Fruit fly (Drosophila melanogaster) whole organism, embryonic: ENCODE measurements around the gene anchor.
A peak's percentile ranks its signal among the peaks of the same experiment; 100 is the strongest.

ENCODE experiments used
- Bdp1 ChIP-seq: fragments of 200-800 bp; sonication (Bioruptor generic); optimal IDR thresholded peaks from 3 replicates; lab custom pipeline; 2016; ENCODE audit warnings: missing biosample characterization, missing genetic modification characterization
- CG11093 ChIP-seq: fragments of 200-800 bp; sonication (Bioruptor generic); IDR thresholded peaks from 3 replicates; pipeline ENCODE4 v1.3.6; 2022; ENCODE audit warnings: missing biosample characterization, missing genetic modification characterization
- CG12071 ChIP-seq: fragments of 200-800 bp; sonication (Bioruptor generic); optimal IDR thresholded peaks from 3 replicates; lab custom pipeline; 2018; ENCODE audit warnings: missing biosample characterization, mild to moderate bottlenecking, missing genetic modification characterization
- CG13296 ChIP-seq: fragments of 200-800 bp; sonication (Bioruptor generic); optimal IDR thresholded peaks from 3 replicates; lab custom pipeline; 2018; ENCODE audit warnings: missing biosample characterization, mild to moderate bottlenecking, missing genetic modification characterization
- CG13424 ChIP-seq: fragments of 200-800 bp; sonication (Bioruptor generic); optimal IDR thresholded peaks from 2 replicates; lab custom pipeline; 2019; ENCODE audit warnings: missing biosample characterization, mild to moderate bottlenecking, missing genetic modification characterization, moderate library complexity
- CG14441 ChIP-seq: fragments of 200-800 bp; sonication (Bioruptor generic); IDR thresholded peaks from 2 replicates; pipeline ENCODE4 v1.3.6; 2022; ENCODE audit warnings: missing biosample characterization, missing genetic modification characterization
- CG17385 ChIP-seq: fragments of 200-800 bp; sonication (Bioruptor generic); optimal IDR thresholded peaks from 3 replicates; lab custom pipeline; 2018; ENCODE audit warnings: missing biosample characterization, mild to moderate bottlenecking, missing genetic modification characterization
- CG17802 ChIP-seq: fragments of 200-800 bp; sonication (Bioruptor generic); optimal IDR thresholded peaks from 2 replicates; lab custom pipeline; 2018; ENCODE audit warnings: missing biosample characterization, mild to moderate bottlenecking, missing genetic modification characterization, moderate library complexity
- CG1792 ChIP-seq: fragments of 200-800 bp; sonication (Bioruptor generic); optimal IDR thresholded peaks from 2 replicates; lab custom pipeline; 2016; ENCODE audit warnings: missing biosample characterization, missing genetic modification characterization
- CG2120 ChIP-seq: fragments of 200-800 bp; sonication (Bioruptor generic); optimal IDR thresholded peaks from 3 replicates; lab custom pipeline; 2016; ENCODE audit warnings: missing biosample characterization, missing genetic modification characterization
- CG2202 ChIP-seq: fragments of 200-800 bp; sonication (Bioruptor generic); optimal IDR thresholded peaks from 2 replicates; lab custom pipeline; 2018; ENCODE audit warnings: missing biosample characterization, mild to moderate bottlenecking, missing genetic modification characterization
- CG3163 ChIP-seq: fragments of 200-800 bp; sonication (Bioruptor generic); optimal IDR thresholded peaks from 3 replicates; lab custom pipeline; 2016; ENCODE audit warnings: missing biosample characterization, missing genetic modification characterization
- CG33213 ChIP-seq: fragments of 200-800 bp; sonication (Bioruptor generic); optimal IDR thresholded peaks from 3 replicates; lab custom pipeline; 2016; ENCODE audit warnings: missing biosample characterization, missing genetic modification characterization
- CG3407 ChIP-seq: fragments of 200-800 bp; sonication (Bioruptor generic); optimal IDR thresholded peaks from 2 replicates; lab custom pipeline; 2018; ENCODE audit warnings: missing biosample characterization, mild to moderate bottlenecking, missing genetic modification characterization
- CG9727 ChIP-seq: fragments of 200-800 bp; sonication (Bioruptor generic); optimal IDR thresholded peaks from 3 replicates; lab custom pipeline; 2017; ENCODE audit warnings: missing biosample characterization, mild to moderate bottlenecking, missing genetic modification characterization
- Camta ChIP-seq: fragments of 200-800 bp; sonication (Bioruptor generic); optimal IDR thresholded peaks from 2 replicates; lab custom pipeline; 2016; ENCODE audit warnings: missing biosample characterization, missing genetic modification characterization
- Dad ChIP-seq: fragments of 200-800 bp; sonication (Bioruptor generic); optimal IDR thresholded peaks from 3 replicates; lab custom pipeline; 2016; ENCODE audit warnings: missing biosample characterization, missing genetic modification characterization
- Dbx ChIP-seq: fragments of 200-800 bp; sonication (Bioruptor generic); IDR thresholded peaks from 3 replicates; pipeline ENCODE4 v1.3.6; 2022; ENCODE audit warnings: missing biosample characterization, missing genetic modification characterization
- Dip3 ChIP-seq: fragments of 200-800 bp; sonication (Bioruptor generic); optimal IDR thresholded peaks from 3 replicates; lab custom pipeline; 2016; ENCODE audit warnings: missing biosample characterization, missing genetic modification characterization
- HLH3B ChIP-seq: fragments of 200-800 bp; sonication (Bioruptor generic); IDR thresholded peaks from 2 replicates; pipeline ENCODE4 v1.3.6; 2022; ENCODE audit warnings: missing biosample characterization, missing genetic modification characterization
- HLHmδ ChIP-seq: fragments of 200-800 bp; sonication (Bioruptor generic); optimal IDR thresholded peaks from 2 replicates; lab custom pipeline; 2018; ENCODE audit warnings: missing biosample characterization, mild to moderate bottlenecking, missing genetic modification characterization, moderate library complexity
- Hmx ChIP-seq: fragments of 200-800 bp; sonication (Bioruptor generic); optimal IDR thresholded peaks from 2 replicates; lab custom pipeline; 2016; ENCODE audit warnings: missing biosample characterization, missing genetic modification characterization
- NC2α ChIP-seq: fragments of 200-800 bp; sonication (Bioruptor generic); optimal IDR thresholded peaks from 2 replicates; lab custom pipeline; 2016; ENCODE audit warnings: missing biosample characterization, missing genetic modification characterization
- Oaz ChIP-seq: fragments of 200-800 bp; sonication (Bioruptor generic); IDR thresholded peaks from 2 replicates; pipeline ENCODE4 v1.3.6; 2022; ENCODE audit warnings: missing biosample characterization, missing genetic modification characterization
- Rfx ChIP-seq: fragments of 200-800 bp; sonication (Bioruptor generic); IDR thresholded peaks from 2 replicates; pipeline ENCODE4 v1.3.6; 2022; ENCODE audit warnings: missing biosample characterization, missing genetic modification characterization
- Ssrp ChIP-seq: fragments of 200-800 bp; sonication (Bioruptor generic); optimal IDR thresholded peaks from 2 replicates; lab custom pipeline; 2018; ENCODE audit warnings: missing biosample characterization, mild to moderate bottlenecking, missing genetic modification characterization, moderate library complexity
- abd-A ChIP-seq: fragments of 200-800 bp; sonication (Bioruptor generic); optimal IDR thresholded peaks from 3 replicates; lab custom pipeline; 2019; ENCODE audit warnings: missing biosample characterization, mild to moderate bottlenecking, missing genetic modification characterization, moderate library complexity
- amos ChIP-seq: fragments of 200-800 bp; sonication (Bioruptor generic); IDR thresholded peaks from 2 replicates; pipeline ENCODE4 v1.3.6; 2022; ENCODE audit warnings: missing biosample characterization, missing genetic modification characterization; ENCODE audit not compliant: partially characterized antibody
- bbx ChIP-seq: fragments of 200-800 bp; sonication (Bioruptor generic); IDR thresholded peaks from 2 replicates; pipeline ENCODE4 v1.3.6; 2022; ENCODE audit warnings: missing biosample characterization, missing genetic modification characterization; ENCODE audit not compliant: partially characterized antibody
- fd102C ChIP-seq: fragments of 200-800 bp; sonication (Bioruptor generic); optimal IDR thresholded peaks from 2 replicates; lab custom pipeline; 2018; ENCODE audit warnings: missing biosample characterization, mild to moderate bottlenecking, missing genetic modification characterization, moderate library complexity
- hb ChIP-seq: fragments of 200-800 bp; sonication (Bioruptor generic); IDR thresholded peaks from 3 replicates; pipeline ENCODE4 v1.3.6; 2022; ENCODE audit warnings: missing biosample characterization, missing genetic modification characterization; ENCODE audit not compliant: partially characterized antibody
- hkb ChIP-seq, 2 experiments: fragments of 200-800 bp in 1 of 2; fragments of >200 bp in 1 of 2; sonication (Bioruptor generic) in 1 of 2; IDR thresholded peaks in 1 of 2; optimal IDR thresholded peaks in 1 of 2; 2 replicates each; pipeline versions ENCODE4 v1.3.6 to Lab custom; 2017 to 2022; ENCODE audit warnings: missing biosample characterization in 1 of 2, missing genetic modification characterization in 1 of 2
- insv ChIP-seq, 2 experiments: fragments of 200-800 bp; sonication (Bioruptor generic); optimal IDR thresholded peaks; 3 replicates each; lab custom pipeline; 2016 to 2018; ENCODE audit warnings: missing biosample characterization in 2 of 2, missing genetic modification characterization in 2 of 2
- lab ChIP-seq: fragments of 200-800 bp; sonication (Bioruptor generic); optimal IDR thresholded peaks from 3 replicates; lab custom pipeline; 2017; ENCODE audit warnings: missing biosample characterization, missing genetic modification characterization, mild to moderate bottlenecking, moderate library complexity, missing genetic modification reagents
- nau ChIP-seq: fragments of 200-800 bp; sonication (Bioruptor generic); optimal IDR thresholded peaks from 3 replicates; lab custom pipeline; 2017; ENCODE audit warnings: missing biosample characterization, mild to moderate bottlenecking, missing genetic modification characterization, missing genetic modification reagents
- nerfin-2 ChIP-seq: fragments of 200-800 bp; sonication (Bioruptor generic); IDR thresholded peaks from 2 replicates; pipeline ENCODE4 v1.3.6; 2022; ENCODE audit warnings: missing biosample characterization, missing genetic modification characterization; ENCODE audit not compliant: partially characterized antibody
- nmo ChIP-seq: fragments of 200-800 bp; sonication (Bioruptor generic); optimal IDR thresholded peaks from 2 replicates; lab custom pipeline; 2018; ENCODE audit warnings: missing biosample characterization, mild to moderate bottlenecking, missing genetic modification characterization, moderate library complexity
- nom ChIP-seq: fragments of 200-800 bp; sonication (Bioruptor generic); optimal IDR thresholded peaks from 2 replicates; lab custom pipeline; 2017; ENCODE audit warnings: missing biosample characterization, missing genetic modification characterization, mild to moderate bottlenecking, moderate library complexity, missing genetic modification reagents
- pan ChIP-seq, 4 experiments: fragments of >200 bp in 3 of 4; fragments of 200-800 bp in 1 of 4; sonication (Bioruptor generic) in 1 of 4; optimal IDR thresholded peaks in 3 of 4; IDR thresholded peaks in 1 of 4; 2 replicates each; pipeline versions ENCODE4 v1.3.6 to Lab custom; 2017 to 2022; ENCODE audit warnings: missing biosample characterization in 2 of 4, missing genetic modification characterization in 2 of 4, mixed read lengths in 1 of 4
- pho ChIP-seq: fragments of 200-800 bp; sonication (Bioruptor generic); optimal IDR thresholded peaks from 2 replicates; lab custom pipeline; 2016; ENCODE audit warnings: missing biosample characterization, missing genetic modification characterization
- sc ChIP-seq, 3 experiments: fragments of >200 bp in 2 of 3; fragments of 200-800 bp in 1 of 3; sonication (Bioruptor generic) in 1 of 3; optimal IDR thresholded peaks; 2 replicates in 2 of 3; 3 replicates in 1 of 3; lab custom pipeline; 2017; ENCODE audit warnings: mild to moderate bottlenecking in 1 of 3, missing biosample characterization in 1 of 3, missing genetic modification characterization in 1 of 3, missing genetic modification reagents in 1 of 3
- seq ChIP-seq: fragments of 200-800 bp; sonication (Bioruptor generic); IDR thresholded peaks from 2 replicates; pipeline ENCODE4 v1.3.6; 2022; ENCODE audit warnings: missing biosample characterization, missing genetic modification characterization
- trem ChIP-seq: fragments of 200-800 bp; optimal IDR thresholded peaks from 3 replicates; lab custom pipeline; 2019; ENCODE audit warnings: missing biosample characterization, mild to moderate bottlenecking, missing genetic modification characterization, moderate library complexity
- twi ChIP-seq: fragments of 200-800 bp; optimal IDR thresholded peaks from 2 replicates; lab custom pipeline; 2019; ENCODE audit warnings: missing biosample characterization, mild to moderate bottlenecking, missing genetic modification characterization, moderate library complexity
- vnd ChIP-seq: fragments of 200-800 bp; sonication (Bioruptor generic); IDR thresholded peaks from 3 replicates; pipeline ENCODE4 v1.3.6; 2022; ENCODE audit warnings: missing biosample characterization, missing genetic modification characterization; ENCODE audit not compliant: partially characterized antibody
- vvl ChIP-seq: fragments of 200-800 bp; sonication (Bioruptor generic); IDR thresholded peaks from 2 replicates; pipeline ENCODE4 v1.3.6; 2022; ENCODE audit warnings: missing biosample characterization, missing genetic modification characterization
- yki ChIP-seq: fragments of >200 bp; optimal IDR thresholded peaks from 3 replicates; lab custom pipeline; 2018

anchor gene

dm6 chr3L:17610896-17611711 lies 10.5 kb upstream of the anchor start (continued):
- TF ChIP-seq HLHmδ (GFP tag; lab: Kevin White, UChicago) (no peak), HLH3B (peak; percentile 41; the same call in 1 of the 2 replicates), lab (GFP tag; lab: Kevin White, UChicago) (peak; percentile 33), bbx (no peak), abd-A (no peak), nmo (GFP tag; lab: Kevin White, UChicago) (peak; percentile 92), nerfin-2 (GFP tag; lab: Robert Waterston, UW) (no peak), CG1792 (no peak), CG3163 (GFP tag; lab: Kevin White, UChicago) (no peak), CG13296 (GFP tag; lab: Kevin White, UChicago) (peak; percentile 19), CG9727 (GFP tag; lab: Kevin White, UChicago) (peak; percentile 76), Camta (no peak), seq (GFP tag; lab: Robert Waterston, UW) (0 out of 2 replicates have a peak, but pooled peaks have one; percentile 27), sc (optimal IDR thresholded peaks at IDR 0.05; lab: Kevin White, UChicago) (no peak), sc (GFP tag; optimal IDR thresholded peaks at IDR 0.05; lab: Kevin White, UChicago) (peak; percentile 86), amos (no peak), yki (lab: Kevin White, UChicago) (no peak), pan (optimal IDR thresholded peaks at IDR 0.05; lab: Kevin White, UChicago) (no peak), pan (GFP tag; optimal IDR thresholded peaks at IDR 0.05 in 1 of 2, IDR thresholded peaks at IDR 0.05 in 1 of 2) (no peak), NC2α (GFP tag; lab: Kevin White, UChicago) (no peak), Hmx (GFP tag; lab: Kevin White, UChicago) (no peak), insv (GFP tag; optimal IDR thresholded peaks at IDR 0.05; lab: Kevin White, UChicago) (no peak), nom (GFP tag; lab: Kevin White, UChicago) (no peak), Ssrp (tag; lab: Kevin White, UChicago) (peak; percentile 87), vnd (GFP tag; lab: Robert Waterston, UW) (no peak), fd102C (GFP tag; lab: Kevin White, UChicago) (no peak), nau (peak; percentile 45), hkb (optimal IDR thresholded peaks at IDR 0.05; lab: Kevin White, UChicago) (no peak), hkb (GFP tag; IDR thresholded peaks at IDR 0.05; lab: Robert Waterston, UW) (peak; percentile 51; the same call in 1 of the 2 replicates), Bdp1 (no peak), CG11093 (GFP tag; lab: Robert Waterston, UW) (0 out of 3 replicates have a peak, but pooled peaks have one; percentile 18), vvl (GFP tag; lab: Robert Waterston, UW) (peak; percentile 55; the same call in 1 of the 2 replicates), CG13424 (tag; lab: Kevin White, UChicago) (peak; percentile 78), hb (GFP tag; lab: Robert Waterston, UW) (no peak), CG2202 (peak; percentile 63), CG17802 (no peak), Dip3 (no peak), Dbx (GFP tag; lab: Robert Waterston, UW) (no peak), twi (peak; percentile 60), pho (GFP tag; lab: Kevin White, UChicago) (no peak), CG3407 (GFP tag; lab: Kevin White, UChicago) (peak; percentile 44), Dad (GFP tag; lab: Kevin White, UChicago) (no peak), CG17385 (GFP tag; lab: Kevin White, UChicago) (peak; percentile 69), Oaz (no peak), CG33213 (GFP tag; lab: Kevin White, UChicago) (no peak), trem (tag; lab: Kevin White, UChicago) (peak; percentile 68), CG2120 (GFP tag; lab: Kevin White, UChicago) (no peak), Rfx (GFP tag; lab: Robert Waterston, UW) (no peak), CG14441 (GFP tag; lab: Robert Waterston, UW) (no peak), CG12071 (GFP tag; lab: Kevin White, UChicago) (no peak)
